Worm (Caenorhabditis elegans) whole organism, late embryonic: ENCODE measurements around the gene Y43F8B.29.

Experiments
- elt-4 ChIP-seq: sonication (generic microtip); optimal IDR thresholded peaks from 2 replicates; lab custom pipeline; 2016; ENCODE audit warnings: missing genetic modification characterization, missing compliant biosample characterization
- gmeb-2 ChIP-seq: sonication (generic microtip); optimal IDR thresholded peaks from 2 replicates; lab custom pipeline; 2016; ENCODE audit warnings: missing genetic modification characterization, inconsistent platforms, missing compliant biosample characterization
- ref-2 ChIP-seq: sonication (generic microtip); optimal IDR thresholded peaks from 2 replicates; lab custom pipeline; 2016; ENCODE audit warnings: missing genetic modification characterization, missing compliant biosample characterization

ce11 chrV:19468083-19468482, 23.3 kb upstream of the Y43F8B.29 start, which contains the start of gene Y43F8B.12:
- TF ChIP-seq ref-2 (tag; lab: Kevin White, UChicago) (no peak), gmeb-2 (tag; lab: Kevin White, UChicago) (no peak), elt-4 (tag; lab: Kevin White, UChicago) (no peak)
